Worm (Caenorhabditis elegans) whole organism, L1 larva: ENCODE measurements around the gene K09D9.14.

Experiments
- aha-1 ChIP-seq: fragments of 150-350 bp; optimal IDR thresholded peaks from 2 replicates; lab custom pipeline; 2014; ENCODE audit warnings: missing biosample characterization, missing genetic modification characterization
- aly-2 ChIP-seq: fragments of 150-350 bp; optimal IDR thresholded peaks from 2 replicates; lab custom pipeline; 2014; ENCODE audit warnings: missing biosample characterization, missing genetic modification characterization
- egl-13 ChIP-seq: sonication (generic microtip); optimal IDR thresholded peaks from 2 replicates; lab custom pipeline; 2016; ENCODE audit warnings: missing genotype, missing genetic modification reagents, missing genetic modification characterization, missing compliant biosample characterization
- fkh-10 ChIP-seq: sonication (generic microtip); optimal IDR thresholded peaks from 2 replicates; lab custom pipeline; 2017; ENCODE audit warnings: missing biosample characterization, missing genetic modification reagents, missing genetic modification characterization
- nhr-28 ChIP-seq: fragments of 150-350 bp; optimal IDR thresholded peaks from 2 replicates; lab custom pipeline; 2014; ENCODE audit warnings: missing biosample characterization, missing genetic modification characterization
- snpc-4 ChIP-seq: fragments of 150-350 bp; optimal IDR thresholded peaks from 2 replicates; lab custom pipeline; 2014; ENCODE audit warnings: missing biosample characterization, missing genetic modification characterization
- sptf-1 ChIP-seq: fragments of 150-350 bp; optimal IDR thresholded peaks from 2 replicates; lab custom pipeline; 2014; ENCODE audit warnings: missing biosample characterization, missing genetic modification characterization
- unc-98 ChIP-seq: fragments of 200-800 bp; sonication (Bioruptor generic); IDR thresholded peaks from 2 replicates; pipeline ENCODE4 v1.3.6; 2022; ENCODE audit warnings: missing genetic modification characterization, missing compliant biosample characterization
- ztf-11 ChIP-seq, 2 experiments: sonication (generic microtip); optimal IDR thresholded peaks; 2 replicates each; lab custom pipeline; 2016 to 2017; ENCODE audit warnings: missing genetic modification characterization in 2 of 2, missing biosample characterization in 1 of 2, missing compliant biosample characterization in 1 of 2

DNA sequence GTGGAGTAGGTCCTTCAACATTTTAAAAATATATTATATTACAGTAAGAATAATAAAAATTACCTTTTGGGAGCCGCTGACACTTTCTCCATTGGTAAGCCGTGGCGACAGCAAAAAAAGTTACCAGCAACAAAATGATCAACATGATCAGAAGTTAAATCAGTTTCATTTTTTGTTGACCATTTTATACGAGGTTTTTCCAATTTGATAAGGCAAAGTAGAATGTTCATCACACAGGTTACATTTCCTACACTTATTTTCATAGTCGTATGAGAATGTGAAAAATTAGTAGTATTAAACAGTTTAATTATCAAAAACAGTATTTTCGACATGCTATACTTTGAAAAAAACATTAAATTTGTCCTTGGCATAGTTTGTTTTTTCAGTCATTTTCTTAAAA, 48.8 kb downstream of the K09D9.14 start, which contains the start of gene cyp-34A10:
- TF ChIP-seq nhr-28 (no peak), aly-2 (tag; lab: Kevin White, UChicago) (no peak), aha-1 (tag; lab: Kevin White, UChicago) (no peak), snpc-4 (tag; lab: Kevin White, UChicago) (no peak), unc-98 (GFP tag; lab: Robert Waterston, UW) (no peak), ztf-11 (tag; optimal IDR thresholded peaks at IDR 0.05; lab: Kevin White, UChicago) (no peak), fkh-10 (GFP tag; lab: Kevin White, UChicago) (no peak), egl-13 (tag; lab: Kevin White, UChicago) (no peak), sptf-1 (tag; lab: Kevin White, UChicago) (no peak)
